Worm (Caenorhabditis elegans): ENCODE results near the gene lact-5.
"Not testable (repeated sequence)": the region's sequence is repeated elsewhere in the genome, so short reads cannot be mapped to it uniquely, and the experiment has no call there.

The lact-5 gene

ce11 chrII:4863357-4863756, 41.8 kb upstream of the lact-5 start, which contains the start of the genes mpst-4 and F11G11.14:
Gene mpst-4 (minus strand): TSS chrII:4863457.
Gene F11G11.14 (plus strand): TSS chrII:4863681.
- TF ChIP-seq elt-4 (tag; optimal IDR thresholded peaks at IDR 0.05) (no peak), ceh-34 (tag; optimal IDR thresholded peaks at IDR 0.05) (no peak), hlh-30 (tag; optimal IDR thresholded peaks at IDR 0.05; ENCODE audit: insufficient read depth) (no peak), lim-6 (tag; optimal IDR thresholded peaks at IDR 0.05) (no peak), mec-3 (tag; optimal IDR thresholded peaks at IDR 0.05; ENCODE audit: borderline replicate concordance) (no peak), nhr-11 (tag; optimal IDR thresholded peaks at IDR 0.05) (no peak), C38D4.7 (GFP tag; optimal IDR thresholded peaks at IDR 0.05) (no peak), pqm-1 (tag; optimal IDR thresholded peaks at IDR 0.05) (no peak), unc-3 (GFP tag; conservative IDR thresholded peaks at IDR 0.05) (no peak), unc-3 (tag; optimal IDR thresholded peaks at IDR 0.05) (no peak), npax-4 (tag; optimal IDR thresholded peaks at IDR 0.05) (no peak), lin-11 (tag; optimal IDR thresholded peaks at IDR 0.05) (no peak), fkh-6 (tag; optimal IDR thresholded peaks at IDR 0.05) (no peak), Y22D7AL.16 (tag; optimal IDR thresholded peaks at IDR 0.05) (no peak), tbx-2 (tag; optimal IDR thresholded peaks at IDR 0.05) (no peak), ref-2 (tag; optimal IDR thresholded peaks at IDR 0.05) (no peak), odd-2 (tag; optimal IDR thresholded peaks at IDR 0.05) (no peak), ama-1 (optimal IDR thresholded peaks at IDR 0.05) (no peak), sdc-2 (tag; optimal IDR thresholded peaks at IDR 0.05) (no peak), T23F11.4 (GFP tag; optimal IDR thresholded peaks at IDR 0.05) (no peak)

- not testable (repeated sequence) for TF ChIP-seq nfya-1, hlh-15, C08G9.2 (tag; optimal IDR thresholded peaks at IDR 0.05)
Observed at ce11 chrII:4860260-4860659, 38.7 kb upstream of the lact-5 start, which contains the start of the genes nspd-5 and F11G11.4. Gene nspd-5 (minus strand): TSS chrII:4860360. Gene F11G11.4 (plus strand): TSS chrII:4860594.

ce11 chrII:4858906-4859411, 37.4 kb upstream of the lact-5 start:
- TF ChIP-seq elt-2 (tag; optimal IDR thresholded peaks at IDR 0.05) (no peak), unc-86 (tag; optimal IDR thresholded peaks at IDR 0.05) (no peak), pat-9 (tag; optimal IDR thresholded peaks at IDR 0.05) (no peak), nfya-1 (tag; optimal IDR thresholded peaks at IDR 0.05) (no peak), elt-4 (tag; optimal IDR thresholded peaks at IDR 0.05) (no peak), fkh-6 (tag; optimal IDR thresholded peaks at IDR 0.05) (no peak), pqm-1 (tag; optimal IDR thresholded peaks at IDR 0.05) (no peak), ceh-18 (tag; optimal IDR thresholded peaks at IDR 0.05) (no peak), mec-3 (tag; optimal IDR thresholded peaks at IDR 0.05; ENCODE audit: borderline replicate concordance) (no peak), ceh-9 (tag; optimal IDR thresholded peaks at IDR 0.05) (no peak)

ce11 chrII:4857873-4858364, 36.4 kb upstream of the lact-5 start, which contains the start of gene F11G11.5:
Gene F11G11.5 (plus strand): TSS chrII:4857923.
- no peak for TF ChIP-seq ceh-14 (tag; optimal IDR thresholded peaks at IDR 0.05)
- no peak for TF ChIP-seq K02D7.2 (tag; optimal IDR thresholded peaks at IDR 0.05)
- no peak for TF ChIP-seq ceh-2 (tag; optimal IDR thresholded peaks at IDR 0.05)
- TF ChIP-seq pat-9 (tag; optimal IDR thresholded peaks at IDR 0.05): no peak
- no peak for TF ChIP-seq pha-4 (tag; optimal IDR thresholded peaks at IDR 0.05)
- TF ChIP-seq rnt-1 (tag; optimal IDR thresholded peaks at IDR 0.05): no peak
- no peak for TF ChIP-seq eyg-1 (tag; optimal IDR thresholded peaks at IDR 0.05)
- no peak for TF ChIP-seq sox-2 (GFP tag; IDR thresholded peaks at IDR 0.05)
- TF ChIP-seq fkh-6 (tag; optimal IDR thresholded peaks at IDR 0.05): no peak
- TF ChIP-seq ama-1 (optimal IDR thresholded peaks at IDR 0.05): no peak
- no peak for TF ChIP-seq npax-4 (tag; optimal IDR thresholded peaks at IDR 0.05)
- TF ChIP-seq ceh-22 (tag; optimal IDR thresholded peaks at IDR 0.05): no peak
- TF ChIP-seq syd-9 (tag; optimal IDR thresholded peaks at IDR 0.05): no peak

Data from whole organism, late embryonic.